Worm (Caenorhabditis elegans) whole organism, L1 larva: ENCODE data around the gene F44E2.9.

Experiments used
- C16A3.4 ChIP-seq: fragments of 150-350 bp; optimal IDR thresholded peaks from 2 replicates; lab custom pipeline; 2014; ENCODE audit warnings: missing biosample characterization, missing genetic modification characterization
- C34B4.2 ChIP-seq: sonication (generic microtip); optimal IDR thresholded peaks from 2 replicates; lab custom pipeline; 2017; ENCODE audit warnings: mild to moderate bottlenecking, missing genetic modification characterization, missing compliant biosample characterization
- alr-1 ChIP-seq: fragments of 200-800 bp; sonication (Bioruptor generic); optimal IDR thresholded peaks from 2 replicates; lab custom pipeline; 2018; ENCODE audit warnings: borderline replicate concordance, mild to moderate bottlenecking, missing genetic modification characterization, missing compliant biosample characterization
- ama-1 ChIP-seq: fragments of 150-350 bp; optimal IDR thresholded peaks from 2 replicates; lab custom pipeline; 2014
- blmp-1 ChIP-seq: fragments of 150-350 bp; optimal IDR thresholded peaks from 2 replicates; lab custom pipeline; 2014; ENCODE audit warnings: missing biosample characterization, missing genetic modification characterization
- ceh-82 ChIP-seq, 3 experiments: fragments of 150-350 bp in 1 of 3; sonication (generic microtip) in 2 of 3; optimal IDR thresholded peaks; 2 replicates each; lab custom pipeline; 2014 to 2017; ENCODE audit warnings: missing biosample characterization in 3 of 3, missing genetic modification characterization in 3 of 3
- ces-1 ChIP-seq: fragments of 150-350 bp; optimal IDR thresholded peaks from 2 replicates; lab custom pipeline; 2014; ENCODE audit warnings: missing biosample characterization, missing genetic modification reagents, missing genetic modification characterization
- dpl-1 ChIP-seq, 3 experiments: fragments of 150-350 bp in 2 of 3; sonication (generic microtip) in 1 of 3; optimal IDR thresholded peaks; 2 replicates each; lab custom pipeline; 2014 to 2017; ENCODE audit warnings: missing biosample characterization in 3 of 3, missing genetic modification characterization in 3 of 3, missing genetic modification reagents in 3 of 3
- efl-1 ChIP-seq, 4 experiments: fragments of 150-350 bp; optimal IDR thresholded peaks in 3 of 4; peaks in 1 of 4; 1 replicate in 1 of 4; 2 replicates in 3 of 4; lab custom pipeline; 2014; ENCODE audit warnings: missing biosample characterization in 2 of 4, missing genetic modification characterization in 2 of 4, missing genetic modification reagents in 2 of 4
- efl-3 ChIP-seq: fragments of 200-800 bp; sonication (Bioruptor generic); optimal IDR thresholded peaks from 2 replicates; lab custom pipeline; 2018; ENCODE audit warnings: mild to moderate bottlenecking, missing genetic modification characterization, missing compliant biosample characterization
- egl-13 ChIP-seq: sonication (generic microtip); optimal IDR thresholded peaks from 2 replicates; lab custom pipeline; 2016; ENCODE audit warnings: missing genotype, missing genetic modification reagents, missing genetic modification characterization, missing compliant biosample characterization
- elt-2 ChIP-seq: sonication (generic microtip); optimal IDR thresholded peaks from 2 replicates; lab custom pipeline; 2016; ENCODE audit warnings: missing genetic modification characterization, mild to moderate bottlenecking, inconsistent platforms, missing compliant biosample characterization, missing genetic modification reagents
- elt-3 ChIP-seq, 6 experiments: fragments of 150-350 bp in 1 of 6; sonication (generic microtip); optimal IDR thresholded peaks; 2 replicates each; lab custom pipeline; 2017 to 2018; ENCODE audit warnings: missing biosample characterization in 6 of 6, missing genetic modification characterization in 6 of 6, inconsistent platforms in 1 of 6
- fkh-10 ChIP-seq: sonication (generic microtip); optimal IDR thresholded peaks from 2 replicates; lab custom pipeline; 2017; ENCODE audit warnings: missing biosample characterization, missing genetic modification reagents, missing genetic modification characterization
- hpl-2 ChIP-seq: fragments of 150-350 bp; optimal IDR thresholded peaks from 2 replicates; lab custom pipeline; 2014; ENCODE audit warnings: missing biosample characterization, missing genetic modification reagents, missing genetic modification characterization
- isw-1 ChIP-seq: fragments of 200-800 bp; sonication (Bioruptor generic); IDR thresholded peaks from 2 replicates; pipeline ENCODE4 v1.3.6; 2022; ENCODE audit warnings: missing genetic modification characterization, missing compliant biosample characterization
- jun-1 ChIP-seq: fragments of 150-350 bp; optimal IDR thresholded peaks from 2 replicates; lab custom pipeline; 2014; ENCODE audit warnings: missing biosample characterization, missing genetic modification reagents, missing genetic modification characterization
- lin-14 ChIP-seq: fragments of 200-800 bp; sonication (Bioruptor generic); optimal IDR thresholded peaks from 2 replicates; lab custom pipeline; 2018; ENCODE audit warnings: mild to moderate bottlenecking, missing genetic modification characterization, moderate library complexity, missing compliant biosample characterization
- lin-35 ChIP-seq, 2 experiments: fragments of 150-350 bp; optimal IDR thresholded peaks; 2 replicates each; lab custom pipeline; 2014; ENCODE audit warnings: missing biosample characterization in 2 of 2, missing genetic modification characterization in 2 of 2, missing genetic modification reagents in 2 of 2
- lir-3 ChIP-seq: sonication (generic microtip); optimal IDR thresholded peaks from 2 replicates; lab custom pipeline; 2016; ENCODE audit warnings: mild to moderate bottlenecking, missing genetic modification characterization, moderate library complexity, missing compliant biosample characterization; ENCODE audit not compliant: poor library complexity
- lsy-2 ChIP-seq, 2 experiments: fragments of 150-350 bp; optimal IDR thresholded peaks; 2 replicates each; lab custom pipeline; 2014; ENCODE audit warnings: missing biosample characterization in 2 of 2, missing genetic modification characterization in 2 of 2
- mdl-1 ChIP-seq, 2 experiments: fragments of 150-350 bp; optimal IDR thresholded peaks; 2 replicates each; lab custom pipeline; 2014 to 2017; ENCODE audit warnings: missing biosample characterization in 2 of 2, missing genetic modification characterization in 2 of 2, inconsistent platforms in 1 of 2
- mep-1 ChIP-seq: fragments of 150-350 bp; optimal IDR thresholded peaks from 2 replicates; lab custom pipeline; 2014; ENCODE audit warnings: missing biosample characterization, missing genetic modification characterization
- nhr-11 ChIP-seq: fragments of 150-350 bp; optimal IDR thresholded peaks from 2 replicates; lab custom pipeline; 2014; ENCODE audit warnings: missing biosample characterization, missing genetic modification characterization
- nhr-19 ChIP-seq: fragments of 200-800 bp; sonication (Bioruptor generic); conservative IDR thresholded peaks from 2 replicates; pipeline ENCODE4 v1.3.6; 2022; ENCODE audit warnings: missing genetic modification characterization, missing compliant biosample characterization
- nhr-20 ChIP-seq: sonication (generic microtip); optimal IDR thresholded peaks from 2 replicates; lab custom pipeline; 2016; ENCODE audit warnings: mild to moderate bottlenecking, missing genetic modification characterization, missing compliant biosample characterization
- nhr-237 ChIP-seq: fragments of 150-350 bp; optimal IDR thresholded peaks from 2 replicates; lab custom pipeline; 2014; ENCODE audit warnings: missing biosample characterization, missing genetic modification characterization
- nhr-28 ChIP-seq: fragments of 150-350 bp; optimal IDR thresholded peaks from 2 replicates; lab custom pipeline; 2014; ENCODE audit warnings: missing biosample characterization, missing genetic modification characterization
- nhr-47 ChIP-seq: sonication (generic microtip); optimal IDR thresholded peaks from 2 replicates; lab custom pipeline; 2016; ENCODE audit warnings: mild to moderate bottlenecking, missing genetic modification characterization, moderate library complexity, missing compliant biosample characterization
- nhr-71 ChIP-seq: sonication (generic microtip); optimal IDR thresholded peaks from 2 replicates; lab custom pipeline; 2016; ENCODE audit warnings: mild to moderate bottlenecking, missing genetic modification characterization, moderate library complexity, missing compliant biosample characterization
- nhr-84 ChIP-seq: sonication (generic microtip); optimal IDR thresholded peaks from 2 replicates; lab custom pipeline; 2017; ENCODE audit warnings: missing biosample characterization, missing genetic modification characterization
- nhr-85 ChIP-seq: sonication (generic microtip); peaks from one replicate; lab custom pipeline; 2016; ENCODE audit warnings: missing genetic modification characterization, inconsistent platforms, missing compliant biosample characterization
- nhr-90 ChIP-seq: sonication (generic microtip); optimal IDR thresholded peaks from 2 replicates; lab custom pipeline; 2016; ENCODE audit warnings: mild to moderate bottlenecking, missing genetic modification characterization, missing compliant biosample characterization; ENCODE audit not compliant: poor library complexity
- pag-3 ChIP-seq: sonication (generic microtip); optimal IDR thresholded peaks from 2 replicates; lab custom pipeline; 2017; ENCODE audit warnings: missing genetic modification characterization, mild to moderate bottlenecking, missing compliant biosample characterization, antibody characterized with exemption, borderline replicate concordance; ENCODE audit not compliant: insufficient read depth
- pqm-1 ChIP-seq: sonication (generic microtip); optimal IDR thresholded peaks from 3 replicates; lab custom pipeline; 2017; ENCODE audit warnings: missing biosample characterization, missing genetic modification characterization
- skn-1 ChIP-seq: fragments of 150-350 bp; optimal IDR thresholded peaks from 2 replicates; lab custom pipeline; 2014; ENCODE audit warnings: missing biosample characterization, missing genetic modification characterization
- snu-23 ChIP-seq: sonication (generic microtip); optimal IDR thresholded peaks from 2 replicates; lab custom pipeline; 2016; ENCODE audit warnings: missing genetic modification characterization, missing compliant biosample characterization
- unc-130 ChIP-seq: fragments of 150-350 bp; optimal IDR thresholded peaks from 2 replicates; lab custom pipeline; 2017; ENCODE audit warnings: missing biosample characterization, missing genetic modification characterization, inconsistent platforms
- unc-62 ChIP-seq: fragments of 150-350 bp; optimal IDR thresholded peaks from 2 replicates; lab custom pipeline; 2014; ENCODE audit warnings: missing biosample characterization, missing genetic modification reagents, missing genetic modification characterization
- unc-86 ChIP-seq: sonication (generic microtip); optimal IDR thresholded peaks from 2 replicates; lab custom pipeline; 2016; ENCODE audit warnings: missing genetic modification characterization, missing compliant biosample characterization
- unc-98 ChIP-seq: fragments of 200-800 bp; sonication (Bioruptor generic); IDR thresholded peaks from 2 replicates; pipeline ENCODE4 v1.3.6; 2022; ENCODE audit warnings: missing genetic modification characterization, missing compliant biosample characterization
- zip-4 ChIP-seq: fragments of 200-800 bp; sonication (Bioruptor generic); optimal IDR thresholded peaks from 2 replicates; lab custom pipeline; 2018; ENCODE audit warnings: mild to moderate bottlenecking, missing genetic modification characterization, moderate library complexity, missing compliant biosample characterization
- ztf-11 ChIP-seq, 2 experiments: sonication (generic microtip); optimal IDR thresholded peaks; 2 replicates each; lab custom pipeline; 2016 to 2017; ENCODE audit warnings: missing genetic modification characterization in 2 of 2, missing biosample characterization in 1 of 2, missing compliant biosample characterization in 1 of 2
- ztf-4 ChIP-seq: fragments of 150-350 bp; optimal IDR thresholded peaks from 2 replicates; lab custom pipeline; 2014; ENCODE audit warnings: missing biosample characterization, missing genetic modification characterization

Gene F44E2.9

ce11 chrIII:8869663-8870062, 19.3 kb upstream of the F44E2.9 start:
- TF ChIP-seq C34B4.2, result no peak
- TF ChIP-seq pqm-1 (tag; lab: Kevin White, UChicago), result no peak
- no peak for TF ChIP-seq ama-1 (lab: Kevin White, UChicago)
- TF ChIP-seq nhr-11 (tag; lab: Kevin White, UChicago), result no peak
- TF ChIP-seq nhr-28 (tag; lab: Kevin White, UChicago), result no peak
- no peak for TF ChIP-seq zip-4 (GFP tag; lab: Kevin White, UChicago)
- TF ChIP-seq snu-23, result no peak
- no peak for TF ChIP-seq nhr-85 (tag; lab: Kevin White, UChicago)
- no peak for TF ChIP-seq pag-3 (tag; lab: Kevin White, UChicago)
- no peak for TF ChIP-seq skn-1 (tag; lab: Kevin White, UChicago)
- no peak for TF ChIP-seq ceh-82 (tag; optimal IDR thresholded peaks at IDR 0.05; lab: Kevin White, UChicago)
- TF ChIP-seq nhr-47 (tag; lab: Kevin White, UChicago), result no peak
- no peak for TF ChIP-seq nhr-84 (tag; lab: Kevin White, UChicago)
- TF ChIP-seq ztf-4, result no peak
- no peak for TF ChIP-seq efl-3 (GFP tag; lab: Kevin White, UChicago)
- no peak for TF ChIP-seq C16A3.4
- no peak for TF ChIP-seq unc-62 (GFP tag; lab: Kevin White, UChicago)
- TF ChIP-seq unc-98 (GFP tag; lab: Robert Waterston, UW), result no peak
- TF ChIP-seq isw-1 (GFP tag; lab: Robert Waterston, UW), result no peak
- no peak for TF ChIP-seq blmp-1 (tag; lab: Kevin White, UChicago)
- TF ChIP-seq, all 84 proteins: peak for 0

ce11 chrIII:8867922-8868655, 17.8 kb upstream of the F44E2.9 start:
- TF ChIP-seq nhr-90 (peak; percentile 40), ceh-82 (tag; optimal IDR thresholded peaks at IDR 0.05; lab: Kevin White, UChicago) (no peak), nhr-84 (tag; lab: Kevin White, UChicago) (no peak), egl-13 (tag; lab: Kevin White, UChicago) (no peak), nhr-11 (tag; lab: Kevin White, UChicago) (no peak), unc-130 (tag; lab: Kevin White, UChicago) (no peak), blmp-1 (tag; lab: Kevin White, UChicago) (peak; percentile 87), lsy-2 (tag; optimal IDR thresholded peaks at IDR 0.05; lab: Kevin White, UChicago) (peak; percentile 8 to 49), mep-1 (tag; lab: Kevin White, UChicago) (peak; percentile 6), ztf-4 (no peak), fkh-10 (no peak), elt-3 (tag; optimal IDR thresholded peaks at IDR 0.05; lab: Kevin White, UChicago) (peak in 5 of 6 experiments; percentile 57 to 90 (median 70)), jun-1 (tag; lab: Kevin White, UChicago) (no peak), pqm-1 (tag; lab: Kevin White, UChicago) (peak; percentile 77), elt-2 (peak; percentile 88), ztf-11 (tag; optimal IDR thresholded peaks at IDR 0.05; lab: Kevin White, UChicago) (no peak), lin-35 (GFP tag; optimal IDR thresholded peaks at IDR 0.05; lab: Kevin White, UChicago) (peak in 1 of 2 experiments; percentile 70), snu-23 (peak; percentile 42), nhr-237 (no peak), ama-1 (lab: Kevin White, UChicago) (no peak), nhr-71 (peak; percentile 69), alr-1 (no peak), lin-14 (peak; percentile 74), nhr-85 (tag; lab: Kevin White, UChicago) (peak; percentile 82), mdl-1 (tag; optimal IDR thresholded peaks at IDR 0.05; lab: Kevin White, UChicago) (peak in 1 of 2 experiments; percentile 6), lir-3 (tag; lab: Kevin White, UChicago) (peak; percentile 7), hpl-2 (GFP tag; lab: Kevin White, UChicago) (peak; percentile 39), ces-1 (no peak), zip-4 (GFP tag; lab: Kevin White, UChicago) (peak; percentile 44), unc-86 (tag; lab: Kevin White, UChicago) (no peak), nhr-19 (GFP tag; lab: Robert Waterston, UW) (peak; percentile 24; the same call in 1 of the 2 replicates), nhr-20 (tag; lab: Kevin White, UChicago) (peak; percentile 74), efl-1 (optimal IDR thresholded peaks at IDR 0.05; lab: Kevin White, UChicago) (no peak), efl-1 (GFP tag; optimal IDR thresholded peaks at IDR 0.05 in 1 of 2; lab: Kevin White, UChicago) (peak; percentile 5 to 86), dpl-1 (GFP tag; optimal IDR thresholded peaks at IDR 0.05; lab: Kevin White, UChicago) (peak in 2 of 3 experiments; percentile 2 to 18), skn-1 (tag; lab: Kevin White, UChicago) (peak; percentile 46)
